Worm (Caenorhabditis elegans): ENCODE data around the gene Y42A5A.1.

- TF ChIP-seq athp-1 (tag; optimal IDR thresholded peaks at IDR 0.05): no peak
- TF ChIP-seq nfya-2 (GFP tag; IDR thresholded peaks at IDR 0.05): no peak
- no peak for TF ChIP-seq egl-44 (GFP tag; IDR thresholded peaks at IDR 0.05)
- TF ChIP-seq tlf-1 (GFP tag; optimal IDR thresholded peaks at IDR 0.05): no peak
- TF ChIP-seq cebp-2 (GFP tag; IDR thresholded peaks at IDR 0.05): no peak
- TF ChIP-seq sdz-38 (tag; optimal IDR thresholded peaks at IDR 0.05): no peak
- TF ChIP-seq lin-26 (GFP tag; IDR thresholded peaks at IDR 0.05): no peak
- TF ChIP-seq dpl-1 (GFP tag; optimal IDR thresholded peaks at IDR 0.05): no peak
- no peak for TF ChIP-seq cebp-1 (GFP tag; IDR thresholded peaks at IDR 0.05)
- TF ChIP-seq cebp-1 (tag; optimal IDR thresholded peaks at IDR 0.05): no peak
These were observed 47.7 kb upstream of the Y42A5A.1 start, which contains the start of gene C45B11.9 for ce11 chrV:11040020-11040419.

Data from whole organism, young adult.